Fruit fly (Drosophila melanogaster): ENCODE results near the gene CG10254.

Gene CG10254

DNA sequence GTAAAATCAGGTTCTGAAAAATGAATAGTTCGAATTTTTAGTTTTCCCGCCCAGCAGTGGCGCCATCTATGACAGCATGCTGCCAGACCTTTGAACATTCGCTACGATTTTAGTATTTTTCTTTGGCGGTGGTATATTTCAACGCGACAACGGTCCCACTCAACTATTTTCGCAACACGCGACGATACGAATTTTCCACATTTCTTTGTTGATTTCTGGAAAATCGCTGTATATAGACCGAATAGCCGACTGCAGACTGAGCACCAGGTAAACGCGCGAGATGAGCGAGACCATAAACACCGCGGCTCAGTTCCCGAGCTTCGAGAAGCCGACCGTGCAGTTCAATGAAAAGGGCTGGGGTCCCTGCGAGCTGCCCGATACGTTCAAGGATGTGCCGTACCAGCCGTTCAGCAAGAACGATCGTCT is 14.9 kb downstream of the CG10254 start, which contains the start of gene eIF3d1:
Gene eIF3d1 (plus strand): TSS at position 129 of the 426 bp plus-strand sequence.
- no peak for TF ChIP-seq sv (GFP tag; optimal IDR thresholded peaks at IDR 0.05)
- peak; percentile 21 for TF ChIP-seq rgr (GFP tag; optimal IDR thresholded peaks at IDR 0.05)
- no peak for TF ChIP-seq foxo (GFP tag; optimal IDR thresholded peaks at IDR 0.05)
- no peak for TF ChIP-seq dsf (GFP tag; optimal IDR thresholded peaks at IDR 0.05; ENCODE audit: borderline replicate concordance)
- peak; percentile 17 for TF ChIP-seq HLH106 (tag; optimal IDR thresholded peaks at IDR 0.05)
- TF ChIP-seq OdsH (GFP tag; optimal IDR thresholded peaks at IDR 0.05): no peak
- no peak for TF ChIP-seq Hr78 (GFP tag; optimal IDR thresholded peaks at IDR 0.05)
- TF ChIP-seq Vsx2 (GFP tag; optimal IDR thresholded peaks at IDR 0.05; ENCODE audit: partially characterized antibody): no peak
- no peak for TF ChIP-seq Mio (GFP tag; optimal IDR thresholded peaks at IDR 0.05)
- TF ChIP-seq ey (GFP tag; optimal IDR thresholded peaks at IDR 0.05): no peak
- TF ChIP-seq Abd-B (GFP tag; optimal IDR thresholded peaks at IDR 0.05): no peak
- peak; percentile 11 for TF ChIP-seq Myc (optimal IDR thresholded peaks at IDR 0.05)
- TF ChIP-seq sage (GFP tag; optimal IDR thresholded peaks at IDR 0.05): no peak
- TF ChIP-seq Sp1 (GFP tag; optimal IDR thresholded peaks at IDR 0.05): no peak
- TF ChIP-seq br (GFP tag; optimal IDR thresholded peaks at IDR 0.05): peak; percentile 1
- no peak for TF ChIP-seq usp (GFP tag; optimal IDR thresholded peaks at IDR 0.05)
- peak in 1 of 2 experiments; percentile 1 for TF ChIP-seq dl (GFP tag; optimal IDR thresholded peaks at IDR 0.05; ENCODE audit: insufficient read depth in 1 of 2, partially characterized antibody in 2 of 2)
- TF ChIP-seq Dif (GFP tag; optimal IDR thresholded peaks at IDR 0.05; ENCODE audit: partially characterized antibody): peak; percentile 32

DNA sequence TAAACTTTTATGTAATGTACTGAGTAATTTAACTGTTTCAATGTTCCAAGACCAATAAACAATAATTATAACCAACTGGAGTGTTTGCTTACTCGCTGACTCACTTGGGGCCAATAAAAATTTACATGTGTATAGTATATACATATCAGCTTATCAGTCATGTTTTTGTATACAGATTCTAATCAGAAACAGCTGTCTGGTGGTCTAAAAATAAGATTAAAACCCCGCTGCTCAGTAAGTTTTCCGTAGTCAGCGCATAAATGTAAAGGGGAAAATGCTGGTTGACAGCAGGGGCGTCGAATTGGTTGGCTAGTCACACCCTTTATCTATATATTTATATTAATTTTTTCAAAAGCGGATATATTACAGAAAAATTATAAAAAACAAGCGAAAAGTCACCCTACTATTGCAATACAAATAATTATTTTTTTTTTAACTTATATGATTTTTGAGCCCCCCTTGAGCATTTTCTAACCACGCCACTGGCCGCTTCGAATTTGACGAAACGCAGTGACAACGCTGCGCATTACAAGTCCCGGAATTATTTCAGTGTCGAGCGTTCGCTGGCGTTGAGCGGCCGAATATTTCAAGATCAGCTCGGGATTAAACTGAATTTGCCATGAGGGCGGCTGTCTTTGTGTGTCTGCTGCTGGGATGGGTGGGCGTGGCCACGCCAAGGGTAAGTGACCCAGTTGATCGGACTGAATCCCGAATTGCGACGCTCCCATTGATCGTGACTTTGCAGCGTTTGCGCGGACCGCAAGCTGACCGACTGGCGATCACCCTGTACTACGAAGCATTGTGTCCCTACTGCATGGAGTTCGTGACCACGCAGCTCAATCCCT is 16.2 kb downstream of the CG10254 start, which contains the start of gene GILT2:
Gene GILT2 (plus strand): TSS at position 547 of the 845 bp plus-strand sequence.
- no peak for TF ChIP-seq jim (GFP tag; optimal IDR thresholded peaks at IDR 0.05)
- TF ChIP-seq CG32264 (GFP tag; optimal IDR thresholded peaks at IDR 0.05): peak; percentile 45
- no peak for TF ChIP-seq Mio (GFP tag; optimal IDR thresholded peaks at IDR 0.05)
- TF ChIP-seq Vsx2 (GFP tag; optimal IDR thresholded peaks at IDR 0.05; ENCODE audit: partially characterized antibody): peak; percentile 57
- no peak for TF ChIP-seq usp (GFP tag; optimal IDR thresholded peaks at IDR 0.05)
- peak; percentile 86 for TF ChIP-seq psq (GFP tag; optimal IDR thresholded peaks at IDR 0.05)
- peak; percentile 28 for TF ChIP-seq CrebA (GFP tag; optimal IDR thresholded peaks at IDR 0.05; ENCODE audit: borderline replicate concordance)
- no peak for TF ChIP-seq Abd-B (GFP tag; optimal IDR thresholded peaks at IDR 0.05)
- TF ChIP-seq HLH106 (tag; optimal IDR thresholded peaks at IDR 0.05): peak; percentile 87
- peak; percentile 79 for TF ChIP-seq ey (GFP tag; optimal IDR thresholded peaks at IDR 0.05)
- peak; percentile 8 for TF ChIP-seq GATAd (GFP tag; optimal IDR thresholded peaks at IDR 0.05)
- no peak for TF ChIP-seq Hr83 (GFP tag; optimal IDR thresholded peaks at IDR 0.05; ENCODE audit: poor library complexity, severe bottlenecking)
- TF ChIP-seq lola (GFP tag; optimal IDR thresholded peaks at IDR 0.05): no peak
- TF ChIP-seq sv (GFP tag; optimal IDR thresholded peaks at IDR 0.05): peak; percentile 85
- peak; percentile 91 for TF ChIP-seq rgr (GFP tag; optimal IDR thresholded peaks at IDR 0.05)
- peak; percentile 81 for TF ChIP-seq br (GFP tag; optimal IDR thresholded peaks at IDR 0.05)
- TF ChIP-seq Hr78 (GFP tag; optimal IDR thresholded peaks at IDR 0.05): no peak
- TF ChIP-seq sage (GFP tag; optimal IDR thresholded peaks at IDR 0.05): peak; percentile 87
- no peak for TF ChIP-seq tai (GFP tag; optimal IDR thresholded peaks at IDR 0.05)
- TF ChIP-seq brk (GFP tag; optimal IDR thresholded peaks at IDR 0.05): no peak
- TF ChIP-seq Hnf4 (GFP tag; optimal IDR thresholded peaks at IDR 0.05): no peak
- no peak for TF ChIP-seq dsf (GFP tag; optimal IDR thresholded peaks at IDR 0.05; ENCODE audit: borderline replicate concordance)
- peak; percentile 88 for TF ChIP-seq fru (GFP tag; optimal IDR thresholded peaks at IDR 0.05)
- peak; percentile 83 for TF ChIP-seq dmrt93B (GFP tag; optimal IDR thresholded peaks at IDR 0.05)
- no peak for TF ChIP-seq woc (GFP tag; optimal IDR thresholded peaks at IDR 0.05)
- peak in 1 of 2 experiments; percentile 91 for TF ChIP-seq foxo (GFP tag; optimal IDR thresholded peaks at IDR 0.05)
- TF ChIP-seq N (GFP tag; optimal IDR thresholded peaks at IDR 0.05): no peak
- peak; percentile 91 for TF ChIP-seq Sp1 (GFP tag; optimal IDR thresholded peaks at IDR 0.05)
- TF ChIP-seq CG9705 (GFP tag; optimal IDR thresholded peaks at IDR 0.05): peak; percentile 66
- TF ChIP-seq OdsH (GFP tag; optimal IDR thresholded peaks at IDR 0.05): peak; percentile 89
- TF ChIP-seq h (GFP tag; optimal IDR thresholded peaks at IDR 0.05): peak; percentile 90
- peak; percentile 39 for TF ChIP-seq Jra (GFP tag; optimal IDR thresholded peaks at IDR 0.05)
- TF ChIP-seq Rel (GFP tag; optimal IDR thresholded peaks at IDR 0.05): peak; percentile 3
- peak; percentile 65 for TF ChIP-seq Rel (tag; optimal IDR thresholded peaks at IDR 0.05)
- TF ChIP-seq Myc (optimal IDR thresholded peaks at IDR 0.05): no peak
- TF ChIP-seq pan (optimal IDR thresholded peaks at IDR 0.05): no peak
- TF ChIP-seq Dfd (GFP tag; optimal IDR thresholded peaks at IDR 0.05): no peak
- TF ChIP-seq Dif (GFP tag; optimal IDR thresholded peaks at IDR 0.05; ENCODE audit: partially characterized antibody): peak; percentile 53
- no peak for TF ChIP-seq dl (GFP tag; optimal IDR thresholded peaks at IDR 0.05; ENCODE audit: insufficient read depth in 1 of 2, partially characterized antibody in 2 of 2)

Data from whole organism, wandering third instar larva.